Fruit fly (Drosophila melanogaster) whole organism, embryonic: ENCODE results near the gene CG13623.

Experiments used
- Bdp1 ChIP-seq: fragments of 200-800 bp; sonication (Bioruptor generic); optimal IDR thresholded peaks from 3 replicates; lab custom pipeline; 2016; ENCODE audit warnings: missing biosample characterization, missing genetic modification characterization
- CG10321 ChIP-seq: fragments of 200-800 bp; sonication (Bioruptor generic); IDR thresholded peaks from 2 replicates; pipeline ENCODE4 v1.3.6; 2022; ENCODE audit warnings: missing biosample characterization, missing genetic modification characterization
- CG14860 ChIP-seq: fragments of 200-800 bp; sonication (Bioruptor generic); IDR thresholded peaks from 3 replicates; pipeline ENCODE4 v1.3.6; 2022; ENCODE audit warnings: missing biosample characterization, missing genetic modification characterization; ENCODE audit not compliant: partially characterized antibody
- CG15479 ChIP-seq: fragments of 200-800 bp; sonication (Bioruptor generic); optimal IDR thresholded peaks from 3 replicates; lab custom pipeline; 2019; ENCODE audit warnings: missing biosample characterization, mild to moderate bottlenecking, missing genetic modification characterization, moderate library complexity
- CG16813 ChIP-seq: fragments of 200-800 bp; sonication (Bioruptor generic); IDR thresholded peaks from 3 replicates; pipeline ENCODE4 v1.3.6; 2022; ENCODE audit warnings: missing biosample characterization, missing genetic modification characterization; ENCODE audit not compliant: partially characterized antibody
- CG18764 ChIP-seq: fragments of 200-800 bp; sonication (Bioruptor generic); optimal IDR thresholded peaks from 3 replicates; lab custom pipeline; 2016; ENCODE audit warnings: missing biosample characterization, missing genetic modification characterization
- CG2116 ChIP-seq: fragments of 200-800 bp; sonication (Bioruptor generic); optimal IDR thresholded peaks from 3 replicates; lab custom pipeline; 2018; ENCODE audit warnings: missing biosample characterization, mild to moderate bottlenecking, missing genetic modification characterization
- CG34376 ChIP-seq: fragments of 200-800 bp; sonication (Bioruptor generic); optimal IDR thresholded peaks from 2 replicates; lab custom pipeline; 2018; ENCODE audit warnings: missing biosample characterization, mild to moderate bottlenecking, missing genetic modification characterization
- CG42726 ChIP-seq: fragments of 200-800 bp; sonication (Bioruptor generic); IDR thresholded peaks from 2 replicates; pipeline ENCODE4 v1.3.6; 2022; ENCODE audit warnings: missing biosample characterization, missing genetic modification characterization; ENCODE audit not compliant: partially characterized antibody
- CG6791 ChIP-seq: fragments of 200-800 bp; sonication (Bioruptor generic); IDR thresholded peaks from 3 replicates; pipeline ENCODE4 v1.3.6; 2022; ENCODE audit warnings: missing biosample characterization, missing genetic modification characterization; ENCODE audit not compliant: partially characterized antibody
- CG7963 ChIP-seq: fragments of 200-800 bp; sonication (Bioruptor generic); IDR thresholded peaks from 3 replicates; pipeline ENCODE4 v1.3.6; 2022; ENCODE audit warnings: missing biosample characterization, missing genetic modification characterization; ENCODE audit not compliant: partially characterized antibody
- Doc3 ChIP-seq: fragments of 200-800 bp; sonication (Bioruptor generic); IDR thresholded peaks from 3 replicates; pipeline ENCODE4 v1.3.6; 2022; ENCODE audit warnings: missing biosample characterization, missing genetic modification characterization; ENCODE audit not compliant: partially characterized antibody
- HLH4C ChIP-seq: fragments of 200-800 bp; sonication (Bioruptor generic); IDR thresholded peaks from 3 replicates; pipeline ENCODE4 v1.3.6; 2022; ENCODE audit warnings: missing biosample characterization, missing genetic modification characterization; ENCODE audit not compliant: partially characterized antibody
- Opbp ChIP-seq: fragments of 200-800 bp; sonication (Bioruptor generic); IDR thresholded peaks from 3 replicates; pipeline ENCODE4 v1.3.6; 2022; ENCODE audit warnings: missing biosample characterization, missing genetic modification characterization; ENCODE audit not compliant: partially characterized antibody
- Optix ChIP-seq: fragments of 200-800 bp; sonication (Bioruptor generic); IDR thresholded peaks from 3 replicates; pipeline ENCODE4 v1.3.6; 2022; ENCODE audit warnings: missing biosample characterization, missing genetic modification characterization
- Scr ChIP-seq: fragments of 200-800 bp; sonication (Bioruptor generic); IDR thresholded peaks from 2 replicates; pipeline ENCODE4 v1.3.6; 2022; ENCODE audit warnings: missing biosample characterization, missing genetic modification characterization; ENCODE audit not compliant: partially characterized antibody
- Tbp ChIP-seq: fragments of >200 bp; optimal IDR thresholded peaks from 2 replicates; lab custom pipeline; 2018; ENCODE audit warnings: missing biosample characterization, missing genetic modification characterization
- amos ChIP-seq: fragments of 200-800 bp; sonication (Bioruptor generic); IDR thresholded peaks from 2 replicates; pipeline ENCODE4 v1.3.6; 2022; ENCODE audit warnings: missing biosample characterization, missing genetic modification characterization; ENCODE audit not compliant: partially characterized antibody
- ato ChIP-seq: fragments of 200-800 bp; sonication (Bioruptor generic); IDR thresholded peaks from 2 replicates; pipeline ENCODE4 v1.3.6; 2022; ENCODE audit warnings: missing biosample characterization, missing genetic modification characterization; ENCODE audit not compliant: partially characterized antibody
- bbx ChIP-seq: fragments of 200-800 bp; sonication (Bioruptor generic); IDR thresholded peaks from 2 replicates; pipeline ENCODE4 v1.3.6; 2022; ENCODE audit warnings: missing biosample characterization, missing genetic modification characterization; ENCODE audit not compliant: partially characterized antibody
- hb ChIP-seq: fragments of 200-800 bp; sonication (Bioruptor generic); IDR thresholded peaks from 3 replicates; pipeline ENCODE4 v1.3.6; 2022; ENCODE audit warnings: missing biosample characterization, missing genetic modification characterization; ENCODE audit not compliant: partially characterized antibody
- kni ChIP-seq: fragments of 200-800 bp; sonication (Bioruptor generic); optimal IDR thresholded peaks from 3 replicates; lab custom pipeline; 2017; ENCODE audit warnings: mild to moderate bottlenecking, missing biosample characterization, missing genetic modification reagents, missing genetic modification characterization
- knrl ChIP-seq: fragments of 200-800 bp; sonication (Bioruptor generic); IDR thresholded peaks from 3 replicates; pipeline ENCODE4 v1.3.6; 2022; ENCODE audit warnings: missing biosample characterization, missing genetic modification characterization; ENCODE audit not compliant: partially characterized antibody
- mld ChIP-seq: fragments of 200-800 bp; sonication (Bioruptor generic); IDR thresholded peaks from 3 replicates; pipeline ENCODE4 v1.3.6; 2022; ENCODE audit warnings: missing biosample characterization, missing genetic modification characterization; ENCODE audit not compliant: partially characterized antibody
- nerfin-1 ChIP-seq: fragments of 200-800 bp; sonication (Bioruptor generic); optimal IDR thresholded peaks from 3 replicates; lab custom pipeline; 2019; ENCODE audit warnings: missing biosample characterization, mild to moderate bottlenecking, missing genetic modification characterization, moderate library complexity
- nerfin-2 ChIP-seq: fragments of 200-800 bp; sonication (Bioruptor generic); IDR thresholded peaks from 2 replicates; pipeline ENCODE4 v1.3.6; 2022; ENCODE audit warnings: missing biosample characterization, missing genetic modification characterization; ENCODE audit not compliant: partially characterized antibody
- pan ChIP-seq, 4 experiments: fragments of >200 bp in 3 of 4; fragments of 200-800 bp in 1 of 4; sonication (Bioruptor generic) in 1 of 4; optimal IDR thresholded peaks in 3 of 4; IDR thresholded peaks in 1 of 4; 2 replicates each; pipeline versions ENCODE4 v1.3.6 to Lab custom; 2017 to 2022; ENCODE audit warnings: missing biosample characterization in 2 of 4, missing genetic modification characterization in 2 of 4, mixed read lengths in 1 of 4
- pnt ChIP-seq: fragments of 200-800 bp; sonication (Bioruptor generic); optimal IDR thresholded peaks from 3 replicates; lab custom pipeline; 2016; ENCODE audit warnings: missing biosample characterization, missing genetic modification characterization
- pzg ChIP-seq: fragments of 200-800 bp; sonication (Bioruptor generic); optimal IDR thresholded peaks from 3 replicates; lab custom pipeline; 2018; ENCODE audit warnings: missing biosample characterization, mild to moderate bottlenecking, missing genetic modification characterization, moderate library complexity
- sd ChIP-seq: fragments of 200-800 bp; sonication (Bioruptor generic); optimal IDR thresholded peaks from 3 replicates; lab custom pipeline; 2018; ENCODE audit warnings: missing biosample characterization, mild to moderate bottlenecking, missing genetic modification characterization, moderate library complexity
- vnd ChIP-seq: fragments of 200-800 bp; sonication (Bioruptor generic); IDR thresholded peaks from 3 replicates; pipeline ENCODE4 v1.3.6; 2022; ENCODE audit warnings: missing biosample characterization, missing genetic modification characterization; ENCODE audit not compliant: partially characterized antibody
- z ChIP-seq: fragments of 200-800 bp; sonication (Bioruptor generic); IDR thresholded peaks from 3 replicates; pipeline ENCODE4 v1.3.6; 2022; ENCODE audit warnings: missing biosample characterization, missing genetic modification characterization
- zfh1 ChIP-seq: fragments of 200-800 bp; sonication (Bioruptor generic); IDR thresholded peaks from 3 replicates; pipeline ENCODE4 v1.3.6; 2022; ENCODE audit warnings: missing biosample characterization, missing genetic modification characterization

Gene CG13623

DNA sequence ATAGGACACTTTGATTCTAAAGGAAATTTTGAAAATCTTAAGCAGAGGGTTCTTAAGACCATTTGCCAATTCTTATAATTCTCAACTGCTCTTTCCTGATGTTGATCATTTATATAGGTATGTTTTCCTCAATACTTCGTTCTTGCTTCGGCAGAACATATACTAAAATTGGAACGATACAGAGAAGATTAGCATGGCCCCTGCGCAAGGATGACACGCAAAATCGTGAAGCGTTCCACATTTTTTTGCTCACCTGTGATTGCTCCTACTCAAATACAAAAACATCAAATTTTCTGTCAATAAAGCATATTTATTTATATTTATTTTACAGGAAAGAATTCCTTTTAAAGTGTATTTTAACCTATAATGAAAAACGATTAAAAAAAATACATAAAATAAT, 26.2 kb upstream of the CG13623 start (continued):
- TF ChIP-seq HLH4C (GFP tag; lab: Robert Waterston, UW) (peak; percentile 3; the same call in 1 of the 3 replicates), ato (GFP tag; lab: Robert Waterston, UW) (peak; percentile 35; the same call in 1 of the 2 replicates), bbx (GFP tag; lab: Robert Waterston, UW) (peak; percentile 53; the same call in 1 of the 2 replicates), CG42726 (0 out of 2 replicates have a peak, but pooled peaks have one; percentile 3)
- TF ChIP-seq, all 482 proteins: peak for 12

DNA sequence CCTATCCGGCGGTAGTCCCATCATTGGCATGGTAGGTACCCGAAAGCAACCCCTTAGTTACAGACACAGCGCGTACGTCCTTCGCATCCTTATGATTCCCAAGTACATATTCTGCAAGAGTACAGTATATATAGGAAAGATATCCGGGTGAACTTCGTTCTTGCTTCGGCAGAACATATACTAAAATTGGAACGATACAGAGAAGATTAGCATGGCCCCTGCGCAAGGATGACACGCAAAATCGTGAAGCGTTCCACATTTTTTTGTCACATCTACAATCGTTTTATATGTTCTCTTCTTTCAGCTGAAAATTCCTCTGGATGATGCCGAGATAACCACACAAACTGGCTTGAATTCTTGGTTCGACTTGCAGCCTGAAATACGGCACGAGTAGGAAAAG, 25.6 kb upstream of the CG13623 start:
- TF ChIP-seq HLH4C (GFP tag; lab: Robert Waterston, UW) (peak; percentile 27; the same call in 1 of the 3 replicates), CG10321 (GFP tag; lab: Robert Waterston, UW) (no peak), pan (optimal IDR thresholded peaks at IDR 0.05; lab: Kevin White, UChicago) (no peak), pan (GFP tag; optimal IDR thresholded peaks at IDR 0.05 in 1 of 2, IDR thresholded peaks at IDR 0.05 in 1 of 2) (no peak), nerfin-2 (GFP tag; lab: Robert Waterston, UW) (0 out of 2 replicates have a peak, but pooled peaks have one; percentile 24), amos (GFP tag; lab: Robert Waterston, UW) (peak; percentile 81; the same call in 1 of the 2 replicates), Tbp (peak; percentile 11), pnt (GFP tag; lab: Kevin White, UChicago) (no peak), CG16813 (GFP tag; lab: Robert Waterston, UW) (peak; percentile 73), Bdp1 (GFP tag; lab: Kevin White, UChicago) (peak; percentile 94), sd (tag; lab: Kevin White, UChicago) (no peak), CG15479 (GFP tag; lab: Kevin White, UChicago) (peak; percentile 17), CG14860 (GFP tag; lab: Robert Waterston, UW) (peak; percentile 61; the same call in 2 of the 3 replicates), zfh1 (0 out of 3 replicates have a peak, but pooled peaks have one; percentile 4), CG7963 (GFP tag; lab: Robert Waterston, UW) (peak; percentile 54; the same call in 1 of the 3 replicates), pzg (GFP tag; lab: Kevin White, UChicago) (no peak), Scr (GFP tag; lab: Robert Waterston, UW) (peak; percentile 12; the same call in 1 of the 2 replicates), CG18764 (GFP tag; lab: Kevin White, UChicago) (no peak), nerfin-1 (tag; lab: Kevin White, UChicago) (peak; percentile 34), vnd (peak; percentile 31; the same call in 2 of the 3 replicates), CG34376 (GFP tag; lab: Kevin White, UChicago) (no peak), z (GFP tag; lab: Robert Waterston, UW) (0 out of 3 replicates have a peak, but pooled peaks have one; percentile 22), Optix (GFP tag; lab: Robert Waterston, UW) (no peak), hb (GFP tag; lab: Robert Waterston, UW) (0 out of 3 replicates have a peak, but pooled peaks have one; percentile 40), kni (GFP tag; lab: Kevin White, UChicago) (peak; percentile 41), CG6791 (peak; percentile 70; the same call in 1 of the 3 replicates), CG2116 (no peak), Doc3 (GFP tag; lab: Robert Waterston, UW) (peak; percentile 41; the same call in 2 of the 3 replicates), mld (GFP tag; lab: Robert Waterston, UW) (peak; percentile 57; the same call in 1 of the 3 replicates), knrl (GFP tag; lab: Robert Waterston, UW) (0 out of 3 replicates have a peak, but pooled peaks have one; percentile 8), Opbp (GFP tag; lab: Robert Waterston, UW) (peak; percentile 60; the same call in 2 of the 3 replicates)
- TF ChIP-seq, all 482 proteins: peak for 21
